Worm (Caenorhabditis elegans): ENCODE results near the gene BE10.1.

DNA sequence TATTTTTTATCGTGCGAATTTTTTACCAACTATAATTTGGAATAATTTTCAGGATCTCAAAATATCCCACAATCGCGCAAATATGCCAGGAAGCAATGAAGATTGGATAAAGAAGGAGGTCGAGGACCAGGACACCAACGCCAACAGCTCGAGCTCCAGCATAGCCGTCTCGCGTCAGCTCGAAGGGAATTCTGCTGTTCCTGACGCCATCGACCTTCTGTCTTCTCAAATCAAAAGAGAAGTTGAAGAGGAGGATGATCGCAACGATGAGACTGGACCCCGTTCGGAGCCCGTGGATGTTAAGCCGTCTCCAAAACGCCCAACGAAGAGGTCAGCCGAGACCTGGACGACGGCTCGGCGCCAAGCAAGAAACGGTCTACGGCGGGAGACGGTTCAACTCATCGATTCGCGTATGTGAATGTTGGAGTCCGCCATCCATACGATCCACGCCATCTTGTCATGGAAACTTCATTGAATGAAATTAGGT is 42.9 kb downstream of the BE10.1 start, which contains the start of gene Y111B2A.21:
- TF ChIP-seq ceh-82 (tag; optimal IDR thresholded peaks at IDR 0.05) = no peak
- no peak for TF ChIP-seq lim-7 (GFP tag; IDR thresholded peaks at IDR 0.05)

Data from whole organism, L4 larva.